Worm (Caenorhabditis elegans): ENCODE data around the gene ark-1.
A peak's percentile ranks its signal among the peaks of the same experiment; 100 is the strongest.
"Not testable (repeated sequence)": the region's sequence is repeated elsewhere in the genome, so short reads cannot be mapped to it uniquely, and the experiment has no call there.

ce11 chrIV:12621483-12622078, 9.2 kb downstream of the ark-1 start:
- TF ChIP-seq Y53F4B.3 (GFP tag; IDR thresholded peaks at IDR 0.05); ceh-58 (GFP tag; IDR thresholded peaks at IDR 0.05); ztf-22 (GFP tag; optimal IDR thresholded peaks at IDR 0.05); zim-3 (tag; optimal IDR thresholded peaks at IDR 0.05); ztf-18 (tag; optimal IDR thresholded peaks at IDR 0.05); egl-18 (GFP tag; IDR thresholded peaks at IDR 0.05); F52B5.7 (tag; optimal IDR thresholded peaks at IDR 0.05); cebp-1 (GFP tag; IDR thresholded peaks at IDR 0.05); cebp-1 (tag; optimal IDR thresholded peaks at IDR 0.05); xnd-1 (tag; optimal IDR thresholded peaks at IDR 0.05); K12H6.12 (tag; optimal IDR thresholded peaks at IDR 0.05); nfyb-1 (GFP tag; IDR thresholded peaks at IDR 0.05): not testable (repeated sequence)
- TF ChIP-seq dpl-1 (GFP tag; optimal IDR thresholded peaks at IDR 0.05), result peak; percentile 21
- TF ChIP-seq ceh-91 (GFP tag; IDR thresholded peaks at IDR 0.05), result peak; percentile 87

Data from whole organism, young adult.